Fruit fly (Drosophila melanogaster) ovary, adult (tissue): ENCODE data around the gene CG1943.
A peak's percentile ranks its signal among the peaks of the same experiment; 100 is the strongest.

ENCODE experiments used
- CG17801 ChIP-seq: fragments of 200-800 bp; optimal IDR thresholded peaks from 2 replicates; lab custom pipeline; 2019; ENCODE audit warnings: missing biosample characterization, mild to moderate bottlenecking, missing genetic modification characterization, moderate library complexity; ENCODE audit not compliant: partially characterized antibody

The CG1943 gene

dm6 chr3R:7060467-7060866, 14.2 kb upstream of the CG1943 start, which contains the start of gene djl:
TSS of gene djl (plus strand) at chr3R:7060767.
- no peak for TF ChIP-seq CG17801 (GFP tag; lab: Kevin White, UChicago)

dm6 chr3R:7061875-7062274, 12.8 kb upstream of the CG1943 start, which contains the start of gene Mst84B:
TSS of gene Mst84B (plus strand) at chr3R:7062175.
- no peak for TF ChIP-seq CG17801 (GFP tag; lab: Kevin White, UChicago)

dm6 chr3R:7066267-7066666, 8.4 kb upstream of the CG1943 start:
- no peak for TF ChIP-seq CG17801 (GFP tag; lab: Kevin White, UChicago)

dm6 chr3R:7067092-7067491, 7.6 kb upstream of the CG1943 start, which contains the start of the genes CG1105 and CG1965:
TSS of gene CG1105 (minus strand) at chr3R:7067136.
TSS of gene CG1965 (plus strand) at chr3R:7067401.
- TF ChIP-seq CG17801 (GFP tag; lab: Kevin White, UChicago): peak; percentile 87

dm6 chr3R:7075115-7075425, 411 bp downstream of the CG1943 start:
- no peak for TF ChIP-seq CG17801 (GFP tag; lab: Kevin White, UChicago)

dm6 chr3R:7075712-7076183, 1.1 kb downstream of the CG1943 start:
- peak; percentile 89 for TF ChIP-seq CG17801 (GFP tag; lab: Kevin White, UChicago)

dm6 chr3R:7076293-7076981, 1.8 kb downstream of the CG1943 start:
- peak; percentile 94 for TF ChIP-seq CG17801 (GFP tag; lab: Kevin White, UChicago)

dm6 chr3R:7079718-7080117, 5.1 kb downstream of the CG1943 start:
- TF ChIP-seq CG17801 (GFP tag; lab: Kevin White, UChicago): no peak

dm6 chr3R:7080157-7080916, 5.7 kb downstream of the CG1943 start, which contains the start of gene Ref1:
TSS of gene Ref1 (minus strand) at chr3R:7080387.
- TF ChIP-seq CG17801 (GFP tag; lab: Kevin White, UChicago): no peak

dm6 chr3R:7081972-7082371, 7.3 kb downstream of the CG1943 start, which contains the start of gene Dpck:
TSS of gene Dpck (plus strand) at chr3R:7082182.
- TF ChIP-seq CG17801 (GFP tag; lab: Kevin White, UChicago): peak; percentile 80

dm6 chr3R:7083750-7084149, 9.1 kb downstream of the CG1943 start:
- TF ChIP-seq CG17801 (GFP tag; lab: Kevin White, UChicago): no peak

dm6 chr3R:7085455-7085854, 10.8 kb downstream of the CG1943 start:
- no peak for TF ChIP-seq CG17801 (GFP tag; lab: Kevin White, UChicago)

- TF ChIP-seq CG17801 (GFP tag; lab: Kevin White, UChicago): no peak
These were observed 11.3 kb downstream of the CG1943 start, which contains the start of gene Tailor for dm6 chr3R:7085983-7086376. TSS of gene Tailor (minus strand) at chr3R:7086083.

dm6 chr3R:7086377-7087200, 11.9 kb downstream of the CG1943 start, which contains the start of gene alphaTub84B:
TSS of gene alphaTub84B (plus strand) at chr3R:7086599.
- TF ChIP-seq CG17801 (GFP tag; lab: Kevin White, UChicago): peak; percentile 61

- no peak for TF ChIP-seq CG17801 (GFP tag; lab: Kevin White, UChicago)
These were observed 12.5 kb downstream of the CG1943 start for dm6 chr3R:7087201-7087505.
